Fruit fly (Drosophila melanogaster) whole organism, embryonic: Measurements from ENCODE around the gene Trm7-34.

Experiments
- BtbVII ChIP-seq: fragments of 200-800 bp; sonication (Bioruptor generic); optimal IDR thresholded peaks from 3 replicates; lab custom pipeline; 2017; ENCODE audit warnings: missing biosample characterization, mild to moderate bottlenecking, missing genetic modification characterization
- CG10147 ChIP-seq: fragments of 200-800 bp; sonication (Bioruptor generic); optimal IDR thresholded peaks from 2 replicates; lab custom pipeline; 2019; ENCODE audit warnings: missing biosample characterization, mild to moderate bottlenecking, missing genetic modification characterization, moderate library complexity
- CG11398 ChIP-seq: fragments of 200-800 bp; sonication (Bioruptor generic); optimal IDR thresholded peaks from 2 replicates; lab custom pipeline; 2016; ENCODE audit warnings: missing biosample characterization, missing genetic modification characterization
- CG12299 ChIP-seq: fragments of 200-800 bp; sonication (Bioruptor generic); optimal IDR thresholded peaks from 2 replicates; lab custom pipeline; 2018; ENCODE audit warnings: missing biosample characterization, mild to moderate bottlenecking, missing genetic modification characterization
- CG1233 ChIP-seq: fragments of 200-800 bp; sonication (Bioruptor generic); optimal IDR thresholded peaks from 4 replicates; lab custom pipeline; 2018; ENCODE audit warnings: missing biosample characterization, mild to moderate bottlenecking, missing genetic modification characterization
- CG12391 ChIP-seq: fragments of 200-800 bp; sonication (Bioruptor generic); optimal IDR thresholded peaks from 3 replicates; lab custom pipeline; 2018; ENCODE audit warnings: missing biosample characterization, mild to moderate bottlenecking, missing genetic modification characterization, moderate library complexity
- CG13424 ChIP-seq: fragments of 200-800 bp; sonication (Bioruptor generic); optimal IDR thresholded peaks from 2 replicates; lab custom pipeline; 2019; ENCODE audit warnings: missing biosample characterization, mild to moderate bottlenecking, missing genetic modification characterization, moderate library complexity
- CG14965 ChIP-seq: fragments of 200-800 bp; sonication (Bioruptor generic); optimal IDR thresholded peaks from 2 replicates; lab custom pipeline; 2016; ENCODE audit warnings: missing biosample characterization, missing genetic modification characterization, borderline replicate concordance
- CG15514 ChIP-seq: fragments of 200-800 bp; sonication (Bioruptor generic); optimal IDR thresholded peaks from 3 replicates; lab custom pipeline; 2017; ENCODE audit warnings: missing biosample characterization, missing genetic modification characterization, mild to moderate bottlenecking, moderate library complexity, missing genetic modification reagents
- CG18599 ChIP-seq: fragments of 200-800 bp; sonication (Bioruptor generic); optimal IDR thresholded peaks from 3 replicates; lab custom pipeline; 2017; ENCODE audit warnings: missing biosample characterization, missing genetic modification characterization, mild to moderate bottlenecking, moderate library complexity, missing genetic modification reagents
- CG2116 ChIP-seq: fragments of 200-800 bp; sonication (Bioruptor generic); optimal IDR thresholded peaks from 3 replicates; lab custom pipeline; 2018; ENCODE audit warnings: missing biosample characterization, mild to moderate bottlenecking, missing genetic modification characterization
- CG2199 ChIP-seq: fragments of 200-800 bp; sonication (Bioruptor generic); IDR thresholded peaks from 3 replicates; pipeline ENCODE4 v1.3.6; 2022; ENCODE audit warnings: missing biosample characterization, missing genetic modification characterization
- CG2889 ChIP-seq: fragments of 200-800 bp; sonication (Bioruptor generic); IDR thresholded peaks from 3 replicates; pipeline ENCODE4 v1.3.6; 2022; ENCODE audit warnings: missing biosample characterization, missing genetic modification characterization
- CG30403 ChIP-seq: fragments of 200-800 bp; sonication (Bioruptor generic); optimal IDR thresholded peaks from 3 replicates; lab custom pipeline; 2016; ENCODE audit warnings: missing biosample characterization, missing genetic modification characterization
- CG31441 ChIP-seq: fragments of 200-800 bp; sonication (Bioruptor generic); IDR thresholded peaks from 2 replicates; pipeline ENCODE4 v1.3.6; 2022; ENCODE audit warnings: missing biosample characterization, missing genetic modification characterization
- CG32767 ChIP-seq: fragments of 200-800 bp; sonication (Bioruptor generic); IDR thresholded peaks from 2 replicates; pipeline ENCODE4 v1.3.6; 2022; ENCODE audit warnings: missing biosample characterization, missing genetic modification characterization
- CG3281 ChIP-seq: fragments of 200-800 bp; sonication (Bioruptor generic); optimal IDR thresholded peaks from 3 replicates; lab custom pipeline; 2017; ENCODE audit warnings: missing biosample characterization, mild to moderate bottlenecking, missing genetic modification characterization
- CG4424 ChIP-seq: fragments of 200-800 bp; sonication (Bioruptor generic); optimal IDR thresholded peaks from 3 replicates; lab custom pipeline; 2016; ENCODE audit warnings: missing biosample characterization, missing genetic modification characterization
- CG7556 ChIP-seq: fragments of 200-800 bp; sonication (Bioruptor generic); optimal IDR thresholded peaks from 2 replicates; lab custom pipeline; 2017; ENCODE audit warnings: missing biosample characterization, mild to moderate bottlenecking, missing genetic modification characterization
- CG7928 ChIP-seq: fragments of 200-800 bp; sonication (Bioruptor generic); optimal IDR thresholded peaks from 2 replicates; lab custom pipeline; 2017; ENCODE audit warnings: missing biosample characterization, mild to moderate bottlenecking, missing genetic modification characterization
- CG8765 ChIP-seq: fragments of 200-800 bp; sonication (Bioruptor generic); IDR thresholded peaks from 2 replicates; pipeline ENCODE4 v1.3.6; 2022; ENCODE audit warnings: missing biosample characterization, missing genetic modification characterization
- CG8944 ChIP-seq: fragments of 200-800 bp; sonication (Bioruptor generic); optimal IDR thresholded peaks from 3 replicates; lab custom pipeline; 2016; ENCODE audit warnings: missing biosample characterization, missing genetic modification characterization
- CG9932 ChIP-seq: fragments of 200-800 bp; sonication (Bioruptor generic); IDR thresholded peaks from 2 replicates; pipeline ENCODE4 v1.3.6; 2022; ENCODE audit warnings: missing biosample characterization, missing genetic modification characterization
- Dfd ChIP-seq, 2 experiments: fragments of >200 bp; optimal IDR thresholded peaks; 2 replicates each; lab custom pipeline; 2017; ENCODE audit warnings: missing biosample characterization in 2 of 2, missing genetic modification characterization in 2 of 2
- Fer1 ChIP-seq: fragments of 200-800 bp; sonication (Bioruptor generic); optimal IDR thresholded peaks from 2 replicates; lab custom pipeline; 2017; ENCODE audit warnings: missing biosample characterization, mild to moderate bottlenecking, missing genetic modification characterization
- Lim3 ChIP-seq: fragments of 200-800 bp; sonication (Bioruptor generic); IDR thresholded peaks from 2 replicates; pipeline ENCODE4 v1.3.6; 2022; ENCODE audit warnings: missing biosample characterization, missing genetic modification characterization
- MBD-R2 ChIP-seq: fragments of 200-800 bp; sonication (Bioruptor generic); IDR thresholded peaks from 2 replicates; pipeline ENCODE4 v1.3.6; 2022; ENCODE audit warnings: missing biosample characterization, missing genetic modification characterization
- Mad ChIP-seq: fragments of 200-800 bp; sonication (Bioruptor generic); optimal IDR thresholded peaks from 2 replicates; lab custom pipeline; 2016; ENCODE audit warnings: missing biosample characterization, missing genetic modification characterization
- NK7.1 ChIP-seq: fragments of 200-800 bp; sonication (Bioruptor generic); optimal IDR thresholded peaks from 3 replicates; lab custom pipeline; 2016; ENCODE audit warnings: missing biosample characterization, missing genetic modification characterization
- Sox102F ChIP-seq: fragments of 200-800 bp; sonication (Bioruptor generic); optimal IDR thresholded peaks from 2 replicates; lab custom pipeline; 2018; ENCODE audit warnings: missing biosample characterization, mild to moderate bottlenecking, missing genetic modification characterization, moderate library complexity
- Spps ChIP-seq: fragments of 200-800 bp; sonication (Bioruptor generic); optimal IDR thresholded peaks from 2 replicates; lab custom pipeline; 2018; ENCODE audit warnings: missing biosample characterization, mild to moderate bottlenecking, missing genetic modification characterization
- bowl ChIP-seq: fragments of 200-800 bp; sonication (Bioruptor generic); IDR thresholded peaks from 2 replicates; pipeline ENCODE4 v1.3.6; 2022; ENCODE audit warnings: missing biosample characterization, missing genetic modification characterization
- bsh ChIP-seq, 2 experiments: fragments of 200-800 bp; sonication (Bioruptor generic); optimal IDR thresholded peaks; 2 replicates each; lab custom pipeline; 2017 to 2018; ENCODE audit warnings: mild to moderate bottlenecking in 2 of 2, missing biosample characterization in 2 of 2, missing genetic modification characterization in 2 of 2, moderate library complexity in 1 of 2
- caup ChIP-seq: fragments of 200-800 bp; sonication (Bioruptor generic); optimal IDR thresholded peaks from 3 replicates; lab custom pipeline; 2017; ENCODE audit warnings: missing biosample characterization, mild to moderate bottlenecking, missing genetic modification characterization, moderate library complexity; ENCODE audit not compliant: severe bottlenecking
- chinmo ChIP-seq: fragments of 200-800 bp; sonication (Bioruptor generic); IDR thresholded peaks from 4 replicates; pipeline ENCODE4 v1.3.6; 2022; ENCODE audit warnings: missing biosample characterization, missing genetic modification characterization; ENCODE audit not compliant: partially characterized antibody
- disco-r ChIP-seq: fragments of 200-800 bp; sonication (Bioruptor generic); optimal IDR thresholded peaks from 2 replicates; lab custom pipeline; 2016; ENCODE audit warnings: missing biosample characterization, missing genetic modification characterization
- dm ChIP-seq: fragments of 200-800 bp; sonication (Bioruptor generic); optimal IDR thresholded peaks from 3 replicates; lab custom pipeline; 2016; ENCODE audit warnings: missing biosample characterization, missing genetic modification characterization
- dmrt99B ChIP-seq: fragments of 200-800 bp; sonication (Bioruptor generic); optimal IDR thresholded peaks from 2 replicates; lab custom pipeline; 2018; ENCODE audit warnings: missing biosample characterization, mild to moderate bottlenecking, missing genetic modification characterization, moderate library complexity
- exex ChIP-seq: fragments of 200-800 bp; sonication (Bioruptor generic); optimal IDR thresholded peaks from 4 replicates; lab custom pipeline; 2018; ENCODE audit warnings: missing biosample characterization, mild to moderate bottlenecking, missing genetic modification characterization, moderate library complexity
- fd102C ChIP-seq: fragments of 200-800 bp; sonication (Bioruptor generic); optimal IDR thresholded peaks from 2 replicates; lab custom pipeline; 2018; ENCODE audit warnings: missing biosample characterization, mild to moderate bottlenecking, missing genetic modification characterization, moderate library complexity
- insv ChIP-seq, 2 experiments: fragments of 200-800 bp; sonication (Bioruptor generic); optimal IDR thresholded peaks; 3 replicates each; lab custom pipeline; 2016 to 2018; ENCODE audit warnings: missing biosample characterization in 2 of 2, missing genetic modification characterization in 2 of 2
- kay ChIP-seq: fragments of 200-800 bp; sonication (Bioruptor generic); optimal IDR thresholded peaks from 2 replicates; lab custom pipeline; 2016; ENCODE audit warnings: missing biosample characterization, missing genetic modification characterization
- klu ChIP-seq: fragments of 200-800 bp; sonication (Bioruptor generic); IDR thresholded peaks from 2 replicates; pipeline ENCODE4 v1.3.6; 2022; ENCODE audit warnings: missing biosample characterization, missing genetic modification characterization
- lmd ChIP-seq: fragments of 200-800 bp; sonication (Bioruptor generic); IDR thresholded peaks from 2 replicates; pipeline ENCODE4 v1.3.6; 2022; ENCODE audit warnings: missing biosample characterization, missing genetic modification characterization
- org-1 ChIP-seq: fragments of 200-800 bp; sonication (Bioruptor generic); optimal IDR thresholded peaks from 2 replicates; lab custom pipeline; 2017; ENCODE audit warnings: missing biosample characterization, missing genetic modification characterization
- pan ChIP-seq, 4 experiments: fragments of >200 bp in 3 of 4; fragments of 200-800 bp in 1 of 4; sonication (Bioruptor generic) in 1 of 4; optimal IDR thresholded peaks in 3 of 4; IDR thresholded peaks in 1 of 4; 2 replicates each; pipeline versions ENCODE4 v1.3.6 to Lab custom; 2017 to 2022; ENCODE audit warnings: missing biosample characterization in 2 of 4, missing genetic modification characterization in 2 of 4, mixed read lengths in 1 of 4
- row ChIP-seq: fragments of 200-800 bp; sonication (Bioruptor generic); IDR thresholded peaks from 3 replicates; pipeline ENCODE4 v1.3.6; 2022; ENCODE audit warnings: missing biosample characterization, missing genetic modification characterization
- salm ChIP-seq: fragments of 200-800 bp; sonication (Bioruptor generic); optimal IDR thresholded peaks from 2 replicates; lab custom pipeline; 2018; ENCODE audit warnings: missing biosample characterization, mild to moderate bottlenecking, missing genetic modification characterization
- slbo ChIP-seq: fragments of 200-800 bp; sonication (Bioruptor generic); IDR thresholded peaks from 2 replicates; pipeline ENCODE4 v1.3.6; 2022; ENCODE audit warnings: missing biosample characterization, missing genetic modification characterization
- so ChIP-seq: fragments of 200-800 bp; sonication (Bioruptor generic); IDR thresholded peaks from 3 replicates; pipeline ENCODE4 v1.3.6; 2022; ENCODE audit warnings: missing biosample characterization, missing genetic modification characterization

Trm7-34 gene

DNA sequence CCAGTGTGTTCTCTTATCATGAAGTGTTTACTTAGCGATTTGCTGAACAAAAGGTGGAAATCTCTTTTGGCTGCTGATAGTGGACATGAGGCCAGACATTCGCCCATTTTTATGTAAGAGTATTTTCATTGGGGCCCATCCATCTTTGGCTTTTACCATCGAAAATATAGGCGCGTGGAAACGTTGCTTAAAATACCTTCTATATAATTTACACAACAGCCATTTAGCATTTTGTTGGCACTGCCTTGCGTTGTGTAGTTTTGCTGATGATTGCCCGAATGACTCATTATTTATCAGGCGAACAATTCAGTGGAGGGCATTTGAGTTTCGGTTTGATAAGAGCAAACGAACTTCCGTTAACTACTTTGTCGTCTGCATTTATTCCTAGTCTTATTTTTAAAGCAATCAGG, 27.9 kb upstream of the Trm7-34 start:
- peak; percentile 23 for TF ChIP-seq org-1 (GFP tag; lab: Kevin White, UChicago)
- TF ChIP-seq kay, result peak; percentile 38
- TF ChIP-seq CG2889 (GFP tag; lab: Robert Waterston, UW), result no peak
- no peak for TF ChIP-seq fd102C (GFP tag; lab: Kevin White, UChicago)
- TF ChIP-seq so, result peak; percentile 64; the same call in 2 of the 3 replicates
- no peak for TF ChIP-seq CG2116 (GFP tag; lab: Kevin White, UChicago)
- no peak for TF ChIP-seq bowl (GFP tag; lab: Robert Waterston, UW)
- TF ChIP-seq slbo, result peak; percentile 66
- no peak for TF ChIP-seq CG7928 (GFP tag; lab: Kevin White, UChicago)
- TF ChIP-seq CG4424 (GFP tag; lab: Kevin White, UChicago), result no peak
- TF ChIP-seq klu (GFP tag; lab: Robert Waterston, UW), result no peak
- TF ChIP-seq CG14965 (GFP tag; lab: Kevin White, UChicago), result no peak
- TF ChIP-seq CG12391 (tag; lab: Kevin White, UChicago), result peak; percentile 23
- no peak for TF ChIP-seq CG8765
- no peak for TF ChIP-seq pan (optimal IDR thresholded peaks at IDR 0.05; lab: Kevin White, UChicago)
- peak in 1 of 2 experiments; percentile 45 for TF ChIP-seq pan (GFP tag; optimal IDR thresholded peaks at IDR 0.05 in 1 of 2, IDR thresholded peaks at IDR 0.05 in 1 of 2)
- no peak for TF ChIP-seq Dfd (GFP tag; optimal IDR thresholded peaks at IDR 0.05; lab: Kevin White, UChicago)
- peak; percentile 8 for TF ChIP-seq Mad
- peak; percentile 32 for TF ChIP-seq NK7.1 (GFP tag; lab: Kevin White, UChicago)
- peak; percentile 64 for TF ChIP-seq CG18599 (GFP tag; lab: Kevin White, UChicago)
- no peak for TF ChIP-seq CG31441 (GFP tag; lab: Robert Waterston, UW)
- peak; percentile 10 for TF ChIP-seq CG7556
- TF ChIP-seq CG3281, result no peak
- TF ChIP-seq disco-r (GFP tag; lab: Kevin White, UChicago), result peak; percentile 53
- no peak for TF ChIP-seq CG12299 (tag; lab: Kevin White, UChicago)
- TF ChIP-seq CG11398, result peak; percentile 5
- peak; percentile 29 for TF ChIP-seq caup (GFP tag; lab: Kevin White, UChicago)
- TF ChIP-seq CG8944 (GFP tag; lab: Kevin White, UChicago), result peak; percentile 2
- peak; percentile 5 for TF ChIP-seq dm
- peak; percentile 77 for TF ChIP-seq exex (tag; lab: Kevin White, UChicago)
- peak; percentile 53 for TF ChIP-seq dmrt99B (tag; lab: Kevin White, UChicago)
- TF ChIP-seq CG9932 (GFP tag; lab: Robert Waterston, UW), result peak; percentile 47
- TF ChIP-seq CG32767 (GFP tag; lab: Robert Waterston, UW), result no peak; the same call in 1 of the 2 replicates
- TF ChIP-seq insv (GFP tag; optimal IDR thresholded peaks at IDR 0.05; lab: Kevin White, UChicago), result no peak
- peak; percentile 53 for TF ChIP-seq Fer1
- peak; percentile 62; the same call in 1 of the 3 replicates for TF ChIP-seq CG2199 (GFP tag; lab: Robert Waterston, UW)
- TF ChIP-seq row (GFP tag; lab: Robert Waterston, UW), result peak; percentile 84; the same call in 2 of the 3 replicates
- peak; percentile 27; the same call in 1 of the 2 replicates for TF ChIP-seq lmd (GFP tag; lab: Robert Waterston, UW)
- TF ChIP-seq CG30403, result peak; percentile 34
- TF ChIP-seq BtbVII (GFP tag; lab: Kevin White, UChicago), result no peak
- TF ChIP-seq Lim3 (GFP tag; lab: Robert Waterston, UW), result 0 out of 2 replicates have a peak, but pooled peaks have one; percentile 42
- TF ChIP-seq MBD-R2 (GFP tag; lab: Robert Waterston, UW), result no peak
- no peak for TF ChIP-seq Spps (tag; lab: Kevin White, UChicago)
- no peak for TF ChIP-seq salm (tag; lab: Kevin White, UChicago)
- TF ChIP-seq Sox102F, result peak; percentile 40
- TF ChIP-seq bsh (GFP tag; optimal IDR thresholded peaks at IDR 0.05; lab: Kevin White, UChicago), result no peak
- peak; percentile 87; the same call in 2 of the 4 replicates for TF ChIP-seq chinmo (GFP tag; lab: Robert Waterston, UW)
- TF ChIP-seq CG13424, result peak; percentile 16
- peak; percentile 8 for TF ChIP-seq CG10147 (GFP tag; lab: Kevin White, UChicago)
- TF ChIP-seq CG1233 (GFP tag; lab: Kevin White, UChicago), result peak; percentile 28
- peak; percentile 27 for TF ChIP-seq CG15514 (GFP tag; lab: Kevin White, UChicago)
